Fruit fly (Drosophila melanogaster) whole organism, prepupa: Measurements from ENCODE around the gene CG14662.
A peak's percentile ranks its signal among the peaks of the same experiment; 100 is the strongest.

ENCODE experiments used
- Blimp-1 ChIP-seq: fragments of 200-800 bp; sonication (Bioruptor generic); optimal IDR thresholded peaks from 3 replicates; lab custom pipeline; 2017; ENCODE audit warnings: missing biosample characterization, missing genetic modification characterization, mild to moderate bottlenecking, moderate library complexity, missing genetic modification reagents
- CG10631 ChIP-seq: fragments of 200-800 bp; sonication (Bioruptor generic); optimal IDR thresholded peaks from 2 replicates; lab custom pipeline; 2016; ENCODE audit warnings: missing biosample characterization, missing genetic modification characterization
- CG10669 ChIP-seq: fragments of 200-800 bp; sonication (Bioruptor generic); optimal IDR thresholded peaks from 3 replicates; lab custom pipeline; 2018; ENCODE audit warnings: missing biosample characterization, mild to moderate bottlenecking, missing genetic modification characterization, moderate library complexity
- CG11294 ChIP-seq: fragments of 200-800 bp; sonication (Bioruptor generic); IDR thresholded peaks from 2 replicates; pipeline ENCODE4 v1.3.6; 2022; ENCODE audit warnings: missing biosample characterization, missing genetic modification characterization
- CG11902 ChIP-seq: fragments of 200-800 bp; sonication (Bioruptor generic); optimal IDR thresholded peaks from 3 replicates; lab custom pipeline; 2016; ENCODE audit warnings: missing biosample characterization, missing genetic modification characterization
- CG15336 ChIP-seq: fragments of 200-800 bp; sonication (Bioruptor generic); IDR thresholded peaks from 2 replicates; pipeline ENCODE4 v1.3.6; 2022; ENCODE audit warnings: missing biosample characterization, missing genetic modification characterization
- CG16779 ChIP-seq: fragments of 200-800 bp; sonication (Bioruptor generic); optimal IDR thresholded peaks from 3 replicates; lab custom pipeline; 2017; ENCODE audit warnings: missing biosample characterization, mild to moderate bottlenecking, missing genetic modification characterization
- CG3032 ChIP-seq: fragments of 200-800 bp; optimal IDR thresholded peaks from 2 replicates; lab custom pipeline; 2019; ENCODE audit warnings: missing biosample characterization, mild to moderate bottlenecking, missing genetic modification characterization, moderate library complexity
- CG4318 ChIP-seq: fragments of 200-800 bp; sonication (Bioruptor generic); optimal IDR thresholded peaks from 3 replicates; lab custom pipeline; 2017; ENCODE audit warnings: missing biosample characterization, mild to moderate bottlenecking, missing genetic modification characterization
- CG6163 ChIP-seq: fragments of 200-800 bp; sonication (Bioruptor generic); IDR thresholded peaks from 3 replicates; pipeline ENCODE4 v1.3.6; 2022; ENCODE audit warnings: missing biosample characterization, missing genetic modification characterization
- CG6276 ChIP-seq: fragments of 200-800 bp; sonication (Bioruptor generic); optimal IDR thresholded peaks from 2 replicates; lab custom pipeline; 2017; ENCODE audit warnings: missing biosample characterization, mild to moderate bottlenecking, missing genetic modification characterization
- CG6808 ChIP-seq: fragments of 200-800 bp; sonication (Bioruptor generic); optimal IDR thresholded peaks from 3 replicates; lab custom pipeline; 2017; ENCODE audit warnings: missing biosample characterization, missing genetic modification characterization, mild to moderate bottlenecking, moderate library complexity, missing genetic modification reagents
- CG8119 ChIP-seq: fragments of 200-800 bp; sonication (Bioruptor generic); IDR thresholded peaks from 3 replicates; pipeline ENCODE4 v1.3.6; 2022; ENCODE audit warnings: missing biosample characterization, missing genetic modification characterization
- CG9139 ChIP-seq: fragments of 200-800 bp; sonication (Bioruptor generic); optimal IDR thresholded peaks from 3 replicates; lab custom pipeline; 2017; ENCODE audit warnings: missing biosample characterization, mild to moderate bottlenecking, missing genetic modification characterization
- Eip75B ChIP-seq: fragments of 200-800 bp; sonication (Bioruptor generic); optimal IDR thresholded peaks from 3 replicates; lab custom pipeline; 2016; ENCODE audit warnings: missing biosample characterization, missing genetic modification characterization
- Eip78C ChIP-seq: fragments of 200-800 bp; sonication (Bioruptor generic); peaks from one replicate; lab custom pipeline; 2016; ENCODE audit warnings: missing biosample characterization, missing genetic modification characterization
- Ets21C ChIP-seq: fragments of 200-800 bp; sonication (Bioruptor generic); optimal IDR thresholded peaks from 3 replicates; lab custom pipeline; 2016; ENCODE audit warnings: missing biosample characterization, missing genetic modification characterization
- Gug ChIP-seq: fragments of 200-800 bp; sonication (Bioruptor generic); IDR thresholded peaks from 2 replicates; pipeline ENCODE4 v1.3.6; 2022; ENCODE audit warnings: missing biosample characterization, missing genetic modification characterization
- Hr39 ChIP-seq: fragments of 200-800 bp; sonication (Bioruptor generic); optimal IDR thresholded peaks from 2 replicates; lab custom pipeline; 2016; ENCODE audit warnings: missing biosample characterization, missing genetic modification characterization
- Hr4 ChIP-seq: fragments of 200-800 bp; sonication (Bioruptor generic); optimal IDR thresholded peaks from 3 replicates; lab custom pipeline; 2016; ENCODE audit warnings: missing biosample characterization, missing genetic modification characterization
- Lpt ChIP-seq: fragments of 200-800 bp; sonication (Bioruptor generic); optimal IDR thresholded peaks from 3 replicates; lab custom pipeline; 2016; ENCODE audit warnings: missing biosample characterization, missing genetic modification characterization
- OdsH ChIP-seq: fragments of 200-800 bp; sonication (Bioruptor generic); optimal IDR thresholded peaks from 3 replicates; lab custom pipeline; 2016; ENCODE audit warnings: missing biosample characterization, missing genetic modification characterization
- Sox102F ChIP-seq: fragments of 200-800 bp; sonication (Bioruptor generic); optimal IDR thresholded peaks from 2 replicates; lab custom pipeline; 2016; ENCODE audit warnings: missing biosample characterization, mild to moderate bottlenecking, missing genetic modification characterization
- dac ChIP-seq: fragments of 200-800 bp; sonication (Bioruptor generic); optimal IDR thresholded peaks from 2 replicates; lab custom pipeline; 2017; ENCODE audit warnings: missing biosample characterization, mild to moderate bottlenecking, missing genetic modification characterization
- dsx ChIP-seq: fragments of 200-800 bp; optimal IDR thresholded peaks from 3 replicates; lab custom pipeline; 2019; ENCODE audit warnings: missing biosample characterization, mild to moderate bottlenecking, missing genetic modification characterization, moderate library complexity; ENCODE audit not compliant: poor library complexity, severe bottlenecking
- eg ChIP-seq: fragments of 200-800 bp; sonication (Bioruptor generic); IDR thresholded peaks from 3 replicates; pipeline ENCODE4 v1.3.6; 2022; ENCODE audit warnings: missing biosample characterization, missing genetic modification characterization
- fd85E ChIP-seq: fragments of 200-800 bp; sonication (Bioruptor generic); optimal IDR thresholded peaks from 3 replicates; lab custom pipeline; 2016; ENCODE audit warnings: missing biosample characterization, missing genetic modification characterization
- fkh ChIP-seq: fragments of 200-800 bp; sonication (Bioruptor generic); optimal IDR thresholded peaks from 3 replicates; lab custom pipeline; 2017; ENCODE audit warnings: missing biosample characterization, mild to moderate bottlenecking, missing genetic modification characterization, moderate library complexity
- lz ChIP-seq: fragments of 200-800 bp; sonication (Bioruptor generic); optimal IDR thresholded peaks from 3 replicates; lab custom pipeline; 2016; ENCODE audit warnings: missing biosample characterization, missing genetic modification characterization
- pdm3 ChIP-seq: fragments of 200-800 bp; sonication (Bioruptor generic); optimal IDR thresholded peaks from 3 replicates; lab custom pipeline; 2016; ENCODE audit warnings: missing biosample characterization, missing genetic modification characterization
- salr ChIP-seq, 2 experiments: fragments of 200-800 bp; sonication (Bioruptor generic); optimal IDR thresholded peaks; 3 replicates each; lab custom pipeline; 2016 to 2018; ENCODE audit warnings: missing biosample characterization in 2 of 2, missing genetic modification characterization in 2 of 2, mild to moderate bottlenecking in 1 of 2
- spab ChIP-seq: fragments of 200-800 bp; sonication (Bioruptor generic); optimal IDR thresholded peaks from 2 replicates; lab custom pipeline; 2017; ENCODE audit warnings: missing biosample characterization, mild to moderate bottlenecking, missing genetic modification characterization, missing genetic modification reagents
- ss ChIP-seq, 2 experiments: fragments of 200-800 bp; sonication (Bioruptor generic); optimal IDR thresholded peaks; 2 replicates in 1 of 2; 3 replicates in 1 of 2; lab custom pipeline; 2017 to 2018; ENCODE audit warnings: mild to moderate bottlenecking in 2 of 2, missing biosample characterization in 2 of 2, missing genetic modification characterization in 2 of 2, moderate library complexity in 1 of 2
- svp ChIP-seq: fragments of 200-800 bp; sonication (Bioruptor generic); peaks from one replicate; lab custom pipeline; 2016; ENCODE audit warnings: missing biosample characterization, missing genetic modification characterization
- vri ChIP-seq: fragments of 200-800 bp; sonication (Bioruptor generic); optimal IDR thresholded peaks from 3 replicates; lab custom pipeline; 2016; ENCODE audit warnings: missing biosample characterization, mild to moderate bottlenecking, missing genetic modification characterization

CG14662 gene

dm6 chr3R:5018512-5019275 is 34.7 kb upstream of the CG14662 start:
- TF ChIP-seq CG6276 (GFP tag; lab: Kevin White, UChicago) (peak; percentile 64), CG9139 (GFP tag; lab: Kevin White, UChicago) (no peak), Hr4 (GFP tag; lab: Kevin White, UChicago) (peak; percentile 1), CG16779 (tag; lab: Kevin White, UChicago) (peak; percentile 8), dac (GFP tag; lab: Kevin White, UChicago) (peak; percentile 2), Eip78C (GFP tag; lab: Kevin White, UChicago) (peak; percentile 48), eg (GFP tag; lab: Robert Waterston, UW) (peak; percentile 51; the same call in 1 of the 3 replicates), dsx (GFP tag; lab: Kevin White, UChicago) (no peak), salr (GFP tag; optimal IDR thresholded peaks at IDR 0.05; lab: Kevin White, UChicago) (no peak), CG15336 (GFP tag; lab: Robert Waterston, UW) (peak; percentile 54; the same call in 1 of the 2 replicates)

dm6 chr3R:5017088-5017487 is 33.1 kb upstream of the CG14662 start:
- no peak for TF ChIP-seq CG10669 (GFP tag; lab: Kevin White, UChicago)
- TF ChIP-seq Eip78C (GFP tag; lab: Kevin White, UChicago), result peak; percentile 50

- TF ChIP-seq Eip75B (GFP tag; lab: Kevin White, UChicago) (no peak), salr (GFP tag; optimal IDR thresholded peaks at IDR 0.05; lab: Kevin White, UChicago) (peak in 1 of 2 experiments; percentile 33), Hr39 (GFP tag; lab: Kevin White, UChicago) (no peak), CG16779 (tag; lab: Kevin White, UChicago) (no peak), OdsH (GFP tag; lab: Kevin White, UChicago) (no peak), Eip78C (GFP tag; lab: Kevin White, UChicago) (peak; percentile 66), Sox102F (no peak), CG10669 (GFP tag; lab: Kevin White, UChicago) (peak; percentile 20), CG4318 (GFP tag; lab: Kevin White, UChicago) (peak; percentile 13), spab (GFP tag; lab: Kevin White, UChicago) (peak; percentile 25), CG3032 (no peak), CG15336 (GFP tag; lab: Robert Waterston, UW) (no peak), fkh (GFP tag; lab: Kevin White, UChicago) (peak; percentile 90), CG11294 (GFP tag; lab: Robert Waterston, UW) (no peak), CG11902 (no peak), CG6808 (GFP tag; lab: Kevin White, UChicago) (peak; percentile 21), lz (no peak), svp (GFP tag; lab: Kevin White, UChicago) (peak; percentile 45), Gug (GFP tag; lab: Robert Waterston, UW) (no peak), CG10631 (GFP tag; lab: Kevin White, UChicago) (peak; percentile 36), Ets21C (GFP tag; lab: Kevin White, UChicago) (no peak), dsx (GFP tag; lab: Kevin White, UChicago) (peak; percentile 33), CG6163 (GFP tag; lab: Robert Waterston, UW) (0 out of 3 replicates have a peak, but pooled peaks have one; percentile 39), dac (GFP tag; lab: Kevin White, UChicago) (no peak), eg (GFP tag; lab: Robert Waterston, UW) (peak; percentile 46; the same call in 1 of the 3 replicates), pdm3 (no peak), CG8119 (GFP tag; lab: Robert Waterston, UW) (no peak), ss (GFP tag; optimal IDR thresholded peaks at IDR 0.05; lab: Kevin White, UChicago) (peak; percentile 9 to 18)
Measured at dm6 chr3R:5016280-5016679, 32.2 kb upstream of the CG14662 start.

- no peak for TF ChIP-seq fd85E (GFP tag; lab: Kevin White, UChicago)
- TF ChIP-seq vri (GFP tag; lab: Kevin White, UChicago), result peak; percentile 55
- TF ChIP-seq Blimp-1, result no peak
- no peak for TF ChIP-seq Lpt (GFP tag; lab: Kevin White, UChicago)
- TF ChIP-seq fkh (GFP tag; lab: Kevin White, UChicago), result peak; percentile 94
- TF ChIP-seq CG8119 (GFP tag; lab: Robert Waterston, UW), result no peak
- TF ChIP-seq, all 60 proteins: peak for 2
Measured at dm6 chr3R:5015168-5015567, 31.1 kb upstream of the CG14662 start.
